Fruit fly (Drosophila melanogaster): Measurements from ENCODE around the gene cad.
A peak's percentile ranks its signal among the peaks of the same experiment; 100 is the strongest.

The cad gene

dm6 chr2L:20821249-20822024 is 50.9 kb downstream of the cad start (continued):
- TF ChIP-seq sr (GFP tag; IDR thresholded peaks at IDR 0.05) (peak; percentile 85; the same call in 2 of the 3 replicates), Xbp1 (GFP tag; optimal IDR thresholded peaks at IDR 0.05) (no peak), ap (GFP tag; IDR thresholded peaks at IDR 0.05) (no peak), Nf-YC (tag; optimal IDR thresholded peaks at IDR 0.05) (peak; percentile 33), HLH4C (GFP tag; IDR thresholded peaks at IDR 0.05; ENCODE audit: partially characterized antibody) (peak; percentile 38; the same call in 1 of the 3 replicates), CG32532 (GFP tag; IDR thresholded peaks at IDR 0.05) (peak; percentile 56), Poxn (GFP tag; IDR thresholded peaks at IDR 0.05) (no peak), sens (GFP tag) (peak; percentile 87), Jarid2 (GFP tag; optimal IDR thresholded peaks at IDR 0.05) (no peak), CG4360 (GFP tag; IDR thresholded peaks at IDR 0.05) (no peak; the same call in 1 of the 2 replicates), cwo (GFP tag; optimal IDR thresholded peaks at IDR 0.05) (peak; percentile 5), cad (GFP tag; optimal IDR thresholded peaks at IDR 0.05) (no peak), yki (optimal IDR thresholded peaks at IDR 0.05) (peak; percentile 80), sug (tag; optimal IDR thresholded peaks at IDR 0.05) (peak; percentile 56), abd-A (tag; optimal IDR thresholded peaks at IDR 0.05) (peak; percentile 97), odd (GFP tag; optimal IDR thresholded peaks at IDR 0.05) (no peak), CG7963 (GFP tag; IDR thresholded peaks at IDR 0.05; ENCODE audit: partially characterized antibody) (no peak), otp (GFP tag; IDR thresholded peaks at IDR 0.05) (peak; percentile 47; the same call in 1 of the 3 replicates), CG12071 (GFP tag; optimal IDR thresholded peaks at IDR 0.05) (no peak), Ssrp (tag; optimal IDR thresholded peaks at IDR 0.05) (no peak), CG4730 (GFP tag; IDR thresholded peaks at IDR 0.05) (no peak), Fer2 (tag; optimal IDR thresholded peaks at IDR 0.05) (no peak), so (GFP tag; IDR thresholded peaks at IDR 0.05) (peak; percentile 69; the same call in 1 of the 3 replicates), Dek (tag; optimal IDR thresholded peaks at IDR 0.05) (no peak), row (GFP tag; IDR thresholded peaks at IDR 0.05) (peak; percentile 7; the same call in 1 of the 3 replicates), knrl (GFP tag; IDR thresholded peaks at IDR 0.05; ENCODE audit: partially characterized antibody) (no peak), CG11723 (GFP tag; optimal IDR thresholded peaks at IDR 0.05) (no peak), CG8944 (GFP tag; optimal IDR thresholded peaks at IDR 0.05) (no peak), sqz (GFP tag; optimal IDR thresholded peaks at IDR 0.05) (peak; percentile 58), fd102C (GFP tag; optimal IDR thresholded peaks at IDR 0.05) (no peak), nom (GFP tag; optimal IDR thresholded peaks at IDR 0.05) (peak; percentile 14), CG14441 (GFP tag; IDR thresholded peaks at IDR 0.05) (no peak), CG10979 (tag; optimal IDR thresholded peaks at IDR 0.05) (peak; percentile 32), Hand (GFP tag; optimal IDR thresholded peaks at IDR 0.05) (no peak), CG34376 (GFP tag; optimal IDR thresholded peaks at IDR 0.05) (peak; percentile 39), CG17359 (tag; optimal IDR thresholded peaks at IDR 0.05) (peak; percentile 44), Hr39 (optimal IDR thresholded peaks at IDR 0.05) (no peak), Opbp (GFP tag; IDR thresholded peaks at IDR 0.05; ENCODE audit: partially characterized antibody) (peak; percentile 48; the same call in 1 of the 3 replicates), CG3281 (GFP tag; optimal IDR thresholded peaks at IDR 0.05) (no peak), sna (GFP tag; IDR thresholded peaks at IDR 0.05; ENCODE audit: partially characterized antibody) (peak; percentile 53; the same call in 1 of the 2 replicates), CG9215 (GFP tag; IDR thresholded peaks at IDR 0.05) (no peak), CG2678 (tag; optimal IDR thresholded peaks at IDR 0.05) (peak; percentile 25), D19B (GFP tag; optimal IDR thresholded peaks at IDR 0.05) (no peak), Chrac-16 (GFP tag; optimal IDR thresholded peaks at IDR 0.05) (no peak), Pdp1 (GFP tag; optimal IDR thresholded peaks at IDR 0.05) (peak in 1 of 2 experiments; percentile 25), CG31441 (GFP tag; IDR thresholded peaks at IDR 0.05) (peak; percentile 27; the same call in 1 of the 2 replicates), bigmax (GFP tag; optimal IDR thresholded peaks at IDR 0.05) (no peak), bbx (GFP tag; IDR thresholded peaks at IDR 0.05; ENCODE audit: partially characterized antibody) (peak; percentile 67), CG14014 (GFP tag; IDR thresholded peaks at IDR 0.05) (no peak)

All from whole organism, embryonic.